Worm (Caenorhabditis elegans) whole organism, young adult: ENCODE measurements around the gene F16H6.4.

ENCODE experiments used
- B0035.1 ChIP-seq: sonication (generic microtip); optimal IDR thresholded peaks from 2 replicates; lab custom pipeline; 2016; ENCODE audit warnings: missing genetic modification characterization, mild to moderate bottlenecking, missing compliant biosample characterization, missing genotype, missing genetic modification reagents
- B0261.1 ChIP-seq: sonication (generic microtip); optimal IDR thresholded peaks from 2 replicates; lab custom pipeline; 2016; ENCODE audit warnings: mild to moderate bottlenecking, missing genetic modification characterization, moderate library complexity, missing compliant biosample characterization
- C06A6.2 ChIP-seq: fragments of 200-800 bp; sonication (Bioruptor generic); conservative IDR thresholded peaks from 2 replicates; pipeline ENCODE4 v1.3.6; 2022; ENCODE audit warnings: missing genetic modification characterization, missing compliant biosample characterization
- F52B5.7 ChIP-seq: sonication (generic microtip); optimal IDR thresholded peaks from 2 replicates; lab custom pipeline; 2016; ENCODE audit warnings: mild to moderate bottlenecking, missing genetic modification characterization, missing compliant biosample characterization
- F57A8.1 ChIP-seq: fragments of 200-800 bp; sonication (Bioruptor generic); optimal IDR thresholded peaks from 2 replicates; lab custom pipeline; 2018; ENCODE audit warnings: mild to moderate bottlenecking, missing genetic modification characterization, moderate library complexity, missing compliant biosample characterization
- T26A5.8 ChIP-seq: sonication (generic microtip); optimal IDR thresholded peaks from 2 replicates; lab custom pipeline; 2016; ENCODE audit warnings: missing genetic modification characterization, missing compliant biosample characterization
- Y56A3A.18 ChIP-seq: fragments of 200-800 bp; sonication (Bioruptor generic); IDR thresholded peaks from 2 replicates; pipeline ENCODE4 v1.3.6; 2022; ENCODE audit warnings: missing genetic modification reagents, missing genetic modification characterization, missing compliant biosample characterization
- ZK185.1 ChIP-seq: sonication (generic microtip); optimal IDR thresholded peaks from 2 replicates; lab custom pipeline; 2016; ENCODE audit warnings: mild to moderate bottlenecking, missing genetic modification characterization, missing compliant biosample characterization; ENCODE audit not compliant: poor library complexity, severe bottlenecking
- aptf-3 ChIP-seq: fragments of 200-800 bp; sonication (Bioruptor generic); IDR thresholded peaks from 2 replicates; pipeline ENCODE4 v1.3.6; 2022; ENCODE audit warnings: missing genetic modification characterization, missing compliant biosample characterization
- attf-5 ChIP-seq: fragments of 200-800 bp; sonication (Bioruptor generic); optimal IDR thresholded peaks from 2 replicates; lab custom pipeline; 2018; ENCODE audit warnings: mild to moderate bottlenecking, missing genetic modification characterization, missing compliant biosample characterization
- ccch-3 ChIP-seq: fragments of 200-800 bp; sonication (Bioruptor generic); optimal IDR thresholded peaks from 2 replicates; lab custom pipeline; 2018; ENCODE audit warnings: mild to moderate bottlenecking, missing genetic modification characterization, missing compliant biosample characterization
- ceh-100 ChIP-seq: fragments of 200-800 bp; sonication (Bioruptor generic); IDR thresholded peaks from 2 replicates; pipeline ENCODE4 v1.3.6; 2022; ENCODE audit warnings: missing genetic modification reagents, missing genetic modification characterization, missing compliant biosample characterization
- ceh-91 ChIP-seq: fragments of 200-800 bp; sonication (Bioruptor generic); IDR thresholded peaks from 2 replicates; pipeline ENCODE4 v1.3.6; 2022; ENCODE audit warnings: missing genetic modification reagents, missing genetic modification characterization, missing compliant biosample characterization
- chd-7 ChIP-seq: sonication (generic microtip); optimal IDR thresholded peaks from 2 replicates; lab custom pipeline; 2016; ENCODE audit warnings: mild to moderate bottlenecking, missing genetic modification characterization, moderate library complexity, missing compliant biosample characterization
- dox-1 ChIP-seq: fragments of 200-800 bp; sonication (Bioruptor generic); IDR thresholded peaks from 2 replicates; pipeline ENCODE4 v1.3.6; 2022; ENCODE audit warnings: missing genetic modification reagents, missing genetic modification characterization, missing compliant biosample characterization
- dpl-1 ChIP-seq: fragments of 150-350 bp; optimal IDR thresholded peaks from 2 replicates; lab custom pipeline; 2014; ENCODE audit warnings: missing biosample characterization, missing genetic modification reagents, missing genetic modification characterization
- efl-1 ChIP-seq: fragments of 150-350 bp; optimal IDR thresholded peaks from 2 replicates; lab custom pipeline; 2014; ENCODE audit warnings: missing biosample characterization, missing genetic modification reagents, missing genetic modification characterization
- egl-44 ChIP-seq: fragments of 200-800 bp; sonication (Bioruptor generic); IDR thresholded peaks from 2 replicates; pipeline ENCODE4 v1.3.6; 2022; ENCODE audit warnings: missing genetic modification reagents, missing genetic modification characterization, missing compliant biosample characterization
- hlh-12 ChIP-seq: sonication (generic microtip); optimal IDR thresholded peaks from 2 replicates; lab custom pipeline; 2016; ENCODE audit warnings: missing genetic modification characterization, missing compliant biosample characterization
- hlh-26 ChIP-seq: fragments of 200-800 bp; sonication (Bioruptor generic); conservative IDR thresholded peaks from 2 replicates; pipeline ENCODE4 v1.3.6; 2022; ENCODE audit warnings: missing genetic modification reagents, missing genetic modification characterization, missing compliant biosample characterization
- hmg-20 ChIP-seq: fragments of 200-800 bp; sonication (Bioruptor generic); IDR thresholded peaks from 2 replicates; pipeline ENCODE4 v1.3.6; 2022; ENCODE audit warnings: missing genetic modification reagents, missing genetic modification characterization, missing compliant biosample characterization
- hrde-1 ChIP-seq: sonication (generic microtip); optimal IDR thresholded peaks from 2 replicates; lab custom pipeline; 2016; ENCODE audit warnings: missing genetic modification characterization, mild to moderate bottlenecking, missing compliant biosample characterization, moderate library complexity, missing genotype, missing genetic modification reagents, borderline replicate concordance
- hsf-1 ChIP-seq: fragments of 200-800 bp; sonication (Bioruptor generic); IDR thresholded peaks from 2 replicates; pipeline ENCODE4 v1.3.6; 2022; ENCODE audit warnings: missing genetic modification reagents, missing genetic modification characterization, missing compliant biosample characterization
- lag-1 ChIP-seq: fragments of 200-800 bp; sonication (Bioruptor generic); IDR thresholded peaks from 2 replicates; pipeline ENCODE4 v1.3.6; 2022; ENCODE audit warnings: missing genetic modification reagents, missing genetic modification characterization, missing compliant biosample characterization
- let-607 ChIP-seq, 2 experiments: fragments of 200-800 bp in 1 of 2; sonication (Bioruptor generic) in 1 of 2; sonication (generic microtip) in 1 of 2; optimal IDR thresholded peaks; 2 replicates each; lab custom pipeline; 2016 to 2018; ENCODE audit warnings: mild to moderate bottlenecking in 2 of 2, missing compliant biosample characterization in 2 of 2, missing genetic modification characterization in 2 of 2, moderate library complexity in 2 of 2, missing genotype in 1 of 2
- lin-26 ChIP-seq: fragments of 200-800 bp; sonication (Bioruptor generic); IDR thresholded peaks from 2 replicates; pipeline ENCODE4 v1.3.6; 2022; ENCODE audit warnings: missing genetic modification reagents, missing genetic modification characterization, missing compliant biosample characterization
- lin-40 ChIP-seq: sonication (generic microtip); optimal IDR thresholded peaks from 2 replicates; lab custom pipeline; 2016; ENCODE audit warnings: missing genetic modification characterization, mild to moderate bottlenecking, missing compliant biosample characterization, missing genotype, missing genetic modification reagents
- madf-3 ChIP-seq: fragments of 200-800 bp; sonication (Bioruptor generic); IDR thresholded peaks from 2 replicates; pipeline ENCODE4 v1.3.6; 2022; ENCODE audit warnings: missing genetic modification reagents, missing genetic modification characterization, missing compliant biosample characterization
- madf-6 ChIP-seq: fragments of 200-800 bp; sonication (Bioruptor generic); IDR thresholded peaks from 2 replicates; pipeline ENCODE4 v1.3.6; 2022; ENCODE audit warnings: missing genetic modification reagents, missing genetic modification characterization, missing compliant biosample characterization
- mcd-1 ChIP-seq: fragments of 200-800 bp; sonication (Bioruptor generic); IDR thresholded peaks from 2 replicates; pipeline ENCODE4 v1.3.6; 2022; ENCODE audit warnings: missing genetic modification reagents, missing genetic modification characterization, missing compliant biosample characterization
- nhr-120 ChIP-seq: fragments of 200-800 bp; sonication (Bioruptor generic); IDR thresholded peaks from 2 replicates; pipeline ENCODE4 v1.3.6; 2022; ENCODE audit warnings: missing genetic modification characterization, missing compliant biosample characterization
- nhr-80 ChIP-seq: sonication (generic microtip); optimal IDR thresholded peaks from 2 replicates; lab custom pipeline; 2016; ENCODE audit warnings: missing genetic modification characterization, missing compliant biosample characterization
- pha-4 ChIP-seq: fragments of 150-350 bp; sonication (generic microtip); optimal IDR thresholded peaks from 2 replicates; lab custom pipeline; 2014; ENCODE audit warnings: missing biosample characterization, missing genetic modification reagents, missing genetic modification characterization
- rcor-1 ChIP-seq: fragments of 200-800 bp; sonication (Bioruptor generic); IDR thresholded peaks from 2 replicates; pipeline ENCODE4 v1.3.6; 2022; ENCODE audit warnings: missing genetic modification reagents, missing genetic modification characterization, missing compliant biosample characterization
- repo-1 ChIP-seq: sonication (generic microtip); optimal IDR thresholded peaks from 2 replicates; lab custom pipeline; 2017; ENCODE audit warnings: mild to moderate bottlenecking, missing genetic modification characterization, missing compliant biosample characterization
- sea-2 ChIP-seq: fragments of 200-800 bp; sonication (Bioruptor generic); IDR thresholded peaks from 2 replicates; pipeline ENCODE4 v1.3.6; 2022; ENCODE audit warnings: missing genetic modification characterization, missing compliant biosample characterization
- snpc-4 ChIP-seq, 5 experiments: fragments of 150-350 bp in 1 of 5; sonication (generic microtip) in 4 of 5; optimal IDR thresholded peaks; 2 replicates each; lab custom pipeline; 2014 to 2018; ENCODE audit warnings: missing genetic modification characterization in 5 of 5, missing biosample characterization in 3 of 5, antibody characterized with exemption in 2 of 5, mild to moderate bottlenecking in 2 of 5, missing compliant biosample characterization in 2 of 5, missing genotype in 2 of 5, moderate library complexity in 2 of 5, missing genetic modification reagents in 1 of 5
- somi-1 ChIP-seq: fragments of 200-800 bp; sonication (Bioruptor generic); optimal IDR thresholded peaks from 2 replicates; lab custom pipeline; 2018; ENCODE audit warnings: mild to moderate bottlenecking, missing genetic modification characterization, missing compliant biosample characterization
- sptf-2 ChIP-seq: fragments of 200-800 bp; sonication (Bioruptor generic); optimal IDR thresholded peaks from 2 replicates; lab custom pipeline; 2018; ENCODE audit warnings: mild to moderate bottlenecking, missing genetic modification characterization, missing compliant biosample characterization
- tbp1 ChIP-seq: fragments of 200-800 bp; sonication (Bioruptor generic); optimal IDR thresholded peaks from 2 replicates; lab custom pipeline; 2018; ENCODE audit warnings: mild to moderate bottlenecking, missing genetic modification characterization, missing compliant biosample characterization
- ztf-22 ChIP-seq: fragments of 200-800 bp; sonication (Bioruptor generic); optimal IDR thresholded peaks from 2 replicates; lab custom pipeline; 2018; ENCODE audit warnings: mild to moderate bottlenecking, missing genetic modification characterization, moderate library complexity, missing compliant biosample characterization
- ztf-28 ChIP-seq: fragments of 200-800 bp; sonication (Bioruptor generic); IDR thresholded peaks from 2 replicates; pipeline ENCODE4 v1.3.6; 2022; ENCODE audit warnings: missing genetic modification reagents, missing genetic modification characterization, missing compliant biosample characterization

Gene F16H6.4

DNA sequence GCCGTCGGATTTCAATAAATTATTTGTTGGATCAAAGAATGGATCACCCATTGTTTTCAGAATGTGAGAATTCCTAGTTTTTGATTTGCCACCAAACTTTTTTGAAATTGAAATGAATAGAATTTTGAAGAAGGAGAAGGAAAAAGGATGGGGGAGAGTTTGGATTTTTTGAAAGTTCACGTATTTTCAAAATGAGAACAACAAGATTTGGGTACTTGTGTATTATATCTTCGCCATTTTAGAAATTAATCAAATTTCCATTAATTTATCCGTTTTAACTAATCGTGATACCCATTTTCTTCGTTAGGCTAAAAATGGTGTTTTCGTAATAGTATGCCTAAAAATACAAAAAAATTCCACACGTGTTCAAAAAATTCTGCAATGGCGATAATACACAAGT is 27.0 kb upstream of the F16H6.4 start, which contains the start of gene C14A6.8:
TSS of gene C14A6.8 (minus strand) at position 101 of the 400 bp plus-strand sequence.
- no peak for TF ChIP-seq hlh-26 (GFP tag; lab: Robert Waterston, UW)
- TF ChIP-seq hsf-1 (GFP tag; lab: Robert Waterston, UW), result no peak
- TF ChIP-seq nhr-80 (tag; lab: Kevin White, UChicago), result no peak
- TF ChIP-seq hmg-20 (GFP tag; lab: Robert Waterston, UW), result no peak
- TF ChIP-seq T26A5.8, result no peak
- no peak for TF ChIP-seq snpc-4 (GFP tag; optimal IDR thresholded peaks at IDR 0.05; lab: Kevin White, UChicago)
- no peak for TF ChIP-seq snpc-4 (tag; optimal IDR thresholded peaks at IDR 0.05; lab: Kevin White, UChicago)
- no peak for TF ChIP-seq madf-6 (GFP tag; lab: Robert Waterston, UW)
- no peak for TF ChIP-seq ceh-91 (GFP tag; lab: Robert Waterston, UW)
- no peak for TF ChIP-seq mcd-1 (GFP tag; lab: Robert Waterston, UW)
- no peak for TF ChIP-seq C06A6.2
- TF ChIP-seq chd-7 (tag; lab: Kevin White, UChicago), result no peak
- no peak for TF ChIP-seq repo-1 (tag; lab: Kevin White, UChicago)
- no peak for TF ChIP-seq F52B5.7
- no peak for TF ChIP-seq tbp1
- TF ChIP-seq rcor-1 (GFP tag; lab: Robert Waterston, UW), result no peak
- no peak for TF ChIP-seq lin-26

DNA sequence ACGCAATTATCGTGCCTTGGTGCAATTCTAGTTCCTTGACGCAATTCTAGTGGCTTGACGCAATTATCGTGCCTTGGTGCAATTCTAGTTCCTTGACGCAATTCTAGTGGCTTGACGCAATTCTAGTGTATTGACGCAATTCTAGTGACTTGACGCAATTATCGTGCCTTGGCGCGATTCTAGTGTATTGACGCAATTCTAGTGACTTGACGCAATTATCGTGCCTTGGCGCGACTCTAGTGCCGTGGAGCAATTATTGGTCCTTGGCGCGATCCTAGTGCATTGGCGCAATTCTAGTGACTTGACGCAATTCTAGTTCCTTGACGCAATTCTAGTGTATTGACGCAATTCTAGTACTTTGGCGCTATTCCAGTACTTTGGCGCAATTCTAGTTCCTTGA is 23.6 kb upstream of the F16H6.4 start:
- TF ChIP-seq egl-44 (GFP tag; lab: Robert Waterston, UW), result 0 out of 2 replicates have a peak, but pooled peaks have one; percentile 33
- TF ChIP-seq aptf-3, result peak; percentile 64; the same call in 1 of the 2 replicates
- 0 out of 2 replicates have a peak, but pooled peaks have one; percentile 46 for TF ChIP-seq lin-26
- TF ChIP-seq nhr-120, result 0 out of 2 replicates have a peak, but pooled peaks have one; percentile 69
- 0 out of 2 replicates have a peak, but pooled peaks have one; percentile 27 for TF ChIP-seq dox-1

DNA sequence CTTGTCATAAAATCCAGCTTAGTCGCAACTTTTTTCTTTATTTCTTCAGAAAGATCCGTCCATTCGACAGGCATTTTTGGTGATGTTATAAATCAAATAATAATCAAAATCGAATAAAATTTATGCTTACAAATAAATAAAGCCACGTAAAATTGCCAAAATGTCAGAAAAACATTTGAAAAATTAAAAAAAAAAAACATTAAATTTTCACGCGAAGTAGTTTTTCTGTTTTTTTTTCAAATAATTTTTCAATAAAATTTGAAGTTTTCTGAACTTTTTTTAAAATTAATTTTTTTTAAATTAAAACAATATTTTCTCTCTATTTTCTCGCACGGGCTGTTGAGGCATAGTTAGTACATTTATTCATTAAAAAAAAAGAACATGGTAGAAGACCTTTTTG is 19.9 kb upstream of the F16H6.4 start, which contains the start of gene C31G12.4:
TSS of gene C31G12.4 (minus strand) at position 101 of the 400 bp plus-strand sequence.
- TF ChIP-seq B0261.1 (tag; lab: Kevin White, UChicago) (no peak), madf-3 (GFP tag; lab: Robert Waterston, UW) (no peak), ztf-22 (GFP tag; lab: Kevin White, UChicago) (no peak), ccch-3 (GFP tag; lab: Kevin White, UChicago) (no peak), C06A6.2 (no peak), ztf-28 (no peak), Y56A3A.18 (GFP tag; lab: Robert Waterston, UW) (no peak), sea-2 (no peak)

DNA sequence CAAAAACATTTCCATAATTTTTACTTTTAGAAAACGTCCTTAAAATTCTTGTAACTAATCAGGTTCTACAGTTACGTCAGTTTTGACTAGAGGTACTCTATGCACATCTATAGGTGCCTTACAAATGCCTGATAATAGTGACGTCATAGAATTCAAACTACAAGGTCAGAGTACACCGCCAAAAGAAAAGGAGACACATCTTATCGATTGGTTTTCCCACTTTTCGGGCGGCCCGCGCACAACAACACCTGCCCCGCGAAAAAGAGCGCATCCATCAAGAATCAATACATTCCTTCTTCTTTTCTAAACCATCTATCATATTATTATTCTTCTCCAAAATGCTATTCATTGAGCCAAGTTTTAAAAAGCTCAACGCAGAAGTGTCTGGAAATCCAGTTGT is 18.9 kb upstream of the F16H6.4 start, which contains the start of gene C31G12.1:
TSS of gene C31G12.1 (plus strand) at position 301 of the 400 bp plus-strand sequence.
- TF ChIP-seq let-607 (tag; optimal IDR thresholded peaks at IDR 0.05; lab: Kevin White, UChicago) (no peak), hlh-12 (tag; lab: Kevin White, UChicago) (no peak), F57A8.1 (GFP tag; lab: Kevin White, UChicago) (no peak), somi-1 (GFP tag; lab: Kevin White, UChicago) (no peak), ceh-100 (GFP tag; lab: Robert Waterston, UW) (no peak), attf-5 (GFP tag; lab: Kevin White, UChicago) (no peak), lin-40 (tag; lab: Kevin White, UChicago) (no peak), pha-4 (no peak), egl-44 (GFP tag; lab: Robert Waterston, UW) (no peak), efl-1 (GFP tag; lab: Kevin White, UChicago) (no peak), C06A6.2 (no peak), dpl-1 (GFP tag; lab: Kevin White, UChicago) (no peak), hrde-1 (tag; lab: Kevin White, UChicago) (no peak), Y56A3A.18 (GFP tag; lab: Robert Waterston, UW) (no peak), sptf-2 (GFP tag; lab: Kevin White, UChicago) (no peak), ztf-28 (no peak), lag-1 (GFP tag; lab: Robert Waterston, UW) (no peak), B0035.1 (tag; lab: Kevin White, UChicago) (no peak), ZK185.1 (no peak)
